Worm (Caenorhabditis elegans) whole organism, early embryonic: ENCODE data around the gene psmd-9.

Experiments used
- B0310.2 ChIP-seq: sonication (generic microtip); optimal IDR thresholded peaks from 2 replicates; lab custom pipeline; 2016; ENCODE audit warnings: mild to moderate bottlenecking, missing genetic modification characterization, missing compliant biosample characterization
- F13C5.2 ChIP-seq: sonication (generic microtip); optimal IDR thresholded peaks from 2 replicates; lab custom pipeline; 2017; ENCODE audit warnings: mild to moderate bottlenecking, missing genetic modification characterization, inconsistent platforms, missing compliant biosample characterization
- ama-1 ChIP-seq: fragments of 150-350 bp; optimal IDR thresholded peaks from 2 replicates; lab custom pipeline; 2014
- ceh-36 ChIP-seq: sonication (generic microtip); optimal IDR thresholded peaks from 2 replicates; lab custom pipeline; 2016; ENCODE audit warnings: missing genetic modification characterization, inconsistent platforms, missing compliant biosample characterization
- ets-7 ChIP-seq: sonication (generic microtip); optimal IDR thresholded peaks from 2 replicates; lab custom pipeline; 2016; ENCODE audit warnings: missing genotype, missing genetic modification characterization, missing compliant biosample characterization
- hmg-4 ChIP-seq: fragments of 200-800 bp; sonication (Bioruptor generic); optimal IDR thresholded peaks from 2 replicates; lab custom pipeline; 2018; ENCODE audit warnings: mild to moderate bottlenecking, missing genetic modification characterization, missing compliant biosample characterization
- hnd-1 ChIP-seq: sonication (generic microtip); optimal IDR thresholded peaks from 2 replicates; lab custom pipeline; 2016; ENCODE audit warnings: missing genetic modification characterization, missing compliant biosample characterization
- pes-1 ChIP-seq: fragments of 200-800 bp; sonication (Bioruptor generic); IDR thresholded peaks from 2 replicates; pipeline ENCODE4 v1.3.6; 2022; ENCODE audit warnings: missing genetic modification reagents, missing genetic modification characterization, missing compliant biosample characterization
- sea-1 ChIP-seq: fragments of 200-800 bp; sonication (Bioruptor generic); conservative IDR thresholded peaks from 2 replicates; pipeline ENCODE4 v1.3.6; 2022; ENCODE audit warnings: missing genetic modification characterization, missing compliant biosample characterization
- tbx-11 ChIP-seq: fragments of 200-800 bp; sonication (Bioruptor generic); IDR thresholded peaks from 2 replicates; pipeline ENCODE4 v1.3.6; 2022; ENCODE audit warnings: missing genetic modification characterization, missing compliant biosample characterization
- tra-4 ChIP-seq: sonication (generic microtip); optimal IDR thresholded peaks from 2 replicates; lab custom pipeline; 2017; ENCODE audit warnings: missing genetic modification characterization, missing compliant biosample characterization

DNA sequence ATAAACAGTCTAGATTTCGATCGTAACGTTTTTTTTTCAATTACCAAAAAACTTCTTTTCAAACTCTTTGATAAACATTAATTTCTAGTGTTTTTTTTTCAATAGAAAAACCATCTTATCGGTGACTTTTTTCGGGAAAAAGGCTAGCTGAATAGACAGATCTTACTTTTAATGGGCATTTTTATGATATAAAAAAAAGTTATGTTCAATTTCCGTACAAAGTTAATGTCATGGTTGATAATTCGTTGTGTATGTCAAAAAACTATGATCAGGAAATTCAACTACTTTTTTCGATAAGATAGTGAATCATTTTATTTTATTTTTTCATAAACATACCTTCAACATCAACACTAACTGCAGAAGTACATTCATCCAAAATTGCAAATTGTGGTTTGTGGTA, 17.3 kb upstream of the psmd-9 start:
- TF ChIP-seq ama-1 (lab: Kevin White, UChicago) (no peak), ceh-36 (tag; lab: Kevin White, UChicago) (no peak), sea-1 (GFP tag; lab: Robert Waterston, UW) (no peak), hnd-1 (tag; lab: Kevin White, UChicago) (no peak), ets-7 (no peak), F13C5.2 (tag; lab: Kevin White, UChicago) (no peak), B0310.2 (tag; lab: Kevin White, UChicago) (no peak), hmg-4 (no peak), tbx-11 (GFP tag; lab: Robert Waterston, UW) (no peak), tra-4 (tag; lab: Kevin White, UChicago) (no peak), pes-1 (no peak)
